Worm (Caenorhabditis elegans): ENCODE measurements around the gene swt-6.

DNA sequence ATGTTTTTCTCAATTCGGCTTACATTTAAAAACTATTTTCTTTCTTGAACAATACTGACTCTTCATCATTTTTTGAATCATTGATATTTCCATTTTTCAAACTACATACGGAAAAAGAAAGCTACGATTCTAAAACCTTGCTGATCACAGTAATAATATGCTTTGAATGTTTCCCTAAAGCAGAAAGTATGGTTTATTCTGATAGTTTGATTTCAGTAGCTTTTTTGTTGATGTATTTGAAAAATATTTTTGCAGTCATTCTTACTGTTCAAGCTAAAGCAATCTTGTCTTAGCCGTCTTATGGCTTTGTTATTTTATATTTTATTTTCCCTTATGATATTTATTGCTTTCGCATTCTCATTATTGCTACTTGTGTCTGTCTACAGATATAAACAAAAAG, 24.7 kb upstream of the swt-6 start, which contains the start of gene srxa-13:
- no peak for TF ChIP-seq nhr-11 (tag; optimal IDR thresholded peaks at IDR 0.05)
- TF ChIP-seq ceh-82 (tag; optimal IDR thresholded peaks at IDR 0.05), result no peak
- no peak for TF ChIP-seq jun-1 (tag; optimal IDR thresholded peaks at IDR 0.05)
- TF ChIP-seq ceh-16 (tag; optimal IDR thresholded peaks at IDR 0.05), result no peak
- TF ChIP-seq nhr-77 (tag; optimal IDR thresholded peaks at IDR 0.05), result no peak
- TF ChIP-seq elt-3 (tag; optimal IDR thresholded peaks at IDR 0.05), result no peak
- TF ChIP-seq ZK546.5 (tag; optimal IDR thresholded peaks at IDR 0.05), result no peak
- no peak for TF ChIP-seq pha-4 (tag; optimal IDR thresholded peaks at IDR 0.05)
- TF ChIP-seq nhr-28 (tag; optimal IDR thresholded peaks at IDR 0.05), result no peak
- no peak for TF ChIP-seq ama-1 (optimal IDR thresholded peaks at IDR 0.05)
- no peak for TF ChIP-seq ztf-11 (tag; optimal IDR thresholded peaks at IDR 0.05)
- TF ChIP-seq unc-62 (GFP tag; optimal IDR thresholded peaks at IDR 0.05), result no peak
